Fruit fly (Drosophila melanogaster): ENCODE measurements around the gene CG15484.

CG15484 gene

DNA sequence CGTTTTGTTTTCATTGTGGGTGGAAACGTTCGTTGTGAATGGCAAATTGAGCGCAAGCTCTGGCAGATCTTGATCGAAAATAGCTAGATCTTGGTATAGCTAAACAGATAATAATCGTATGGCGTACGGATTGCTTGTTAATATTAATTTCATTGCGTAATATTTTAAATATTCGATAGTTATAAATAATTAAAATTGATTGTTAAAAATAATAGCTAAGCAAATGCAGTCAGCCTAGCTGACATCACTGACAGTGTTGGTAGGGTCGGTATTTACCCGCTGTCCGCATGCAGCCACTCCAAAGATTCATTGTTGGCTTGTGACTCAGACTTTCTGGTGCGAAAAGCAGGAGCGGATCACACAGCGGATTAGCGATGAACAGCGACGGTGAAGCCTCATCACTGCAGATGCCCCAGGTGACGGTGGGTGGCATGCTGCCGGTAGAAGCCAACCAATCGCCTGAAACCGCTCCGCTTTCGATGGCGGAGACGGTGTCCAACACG, 3.0 kb downstream of the CG15484 start, which contains the start of the genes CG5776 and spict (continued):
- TF ChIP-seq Hey (tag; optimal IDR thresholded peaks at IDR 0.05) (no peak), HLH54F (GFP tag; optimal IDR thresholded peaks at IDR 0.05) (peak; percentile 67), CoRest (tag; optimal IDR thresholded peaks at IDR 0.05) (peak; percentile 87), Kr (GFP tag; optimal IDR thresholded peaks at IDR 0.05) (no peak), Hr3 (GFP tag; optimal IDR thresholded peaks at IDR 0.05) (peak; percentile 75), zen (tag; optimal IDR thresholded peaks at IDR 0.05) (peak; percentile 65), GATAe (GFP tag; conservative IDR thresholded peaks at IDR 0.05) (peak; percentile 54; the same call in 1 of the 2 replicates), CG9609 (GFP tag; optimal IDR thresholded peaks at IDR 0.05) (peak; percentile 27), CG9727 (GFP tag; optimal IDR thresholded peaks at IDR 0.05) (peak; percentile 72), CG7556 (GFP tag; optimal IDR thresholded peaks at IDR 0.05) (peak; percentile 74), aop (GFP tag; IDR thresholded peaks at IDR 0.05) (0 out of 2 replicates have a peak, but pooled peaks have one; percentile 12), cad (GFP tag; optimal IDR thresholded peaks at IDR 0.05) (no peak), MTF-1 (GFP tag; optimal IDR thresholded peaks at IDR 0.05; ENCODE audit: borderline replicate concordance) (no peak), Adf1 (GFP tag; IDR thresholded peaks at IDR 0.05) (peak; percentile 65), H15 (GFP tag; IDR thresholded peaks at IDR 0.05) (peak; percentile 57; the same call in 1 of the 3 replicates), chif (GFP tag; optimal IDR thresholded peaks at IDR 0.05) (peak in 1 of 2 experiments; percentile 10), CG15269 (tag; optimal IDR thresholded peaks at IDR 0.05) (peak; percentile 75), Fer1 (GFP tag; optimal IDR thresholded peaks at IDR 0.05) (peak; percentile 70), Vsx1 (GFP tag; optimal IDR thresholded peaks at IDR 0.05) (no peak), inv (GFP tag; IDR thresholded peaks at IDR 0.05; ENCODE audit: partially characterized antibody) (peak; percentile 39; the same call in 1 of the 2 replicates), Fer3 (tag; optimal IDR thresholded peaks at IDR 0.05) (peak; percentile 65), lmd (GFP tag; IDR thresholded peaks at IDR 0.05) (peak; percentile 83), Elba2 (GFP tag; optimal IDR thresholded peaks at IDR 0.05) (no peak), CG9932 (GFP tag; IDR thresholded peaks at IDR 0.05) (peak; percentile 94), salm (tag; optimal IDR thresholded peaks at IDR 0.05) (peak; percentile 38), CG2678 (tag; optimal IDR thresholded peaks at IDR 0.05) (peak; percentile 73), ac (GFP tag; optimal IDR thresholded peaks at IDR 0.05) (no peak), NC2α (GFP tag; optimal IDR thresholded peaks at IDR 0.05) (no peak), Drgx (GFP tag; IDR thresholded peaks at IDR 0.05) (peak; percentile 68), CG12236 (GFP tag; optimal IDR thresholded peaks at IDR 0.05) (no peak), emc (GFP tag; optimal IDR thresholded peaks at IDR 0.05) (no peak), HmgZ (tag; optimal IDR thresholded peaks at IDR 0.05) (peak; percentile 93), gfzf (GFP tag; optimal IDR thresholded peaks at IDR 0.05) (peak; percentile 53), scrt (GFP tag; optimal IDR thresholded peaks at IDR 0.05) (peak; percentile 68), Tbp (GFP tag; optimal IDR thresholded peaks at IDR 0.05) (no peak), esg (GFP tag; conservative IDR thresholded peaks at IDR 0.05) (peak; percentile 84), cas (GFP tag; IDR thresholded peaks at IDR 0.05) (no peak), CG2889 (GFP tag; IDR thresholded peaks at IDR 0.05) (peak; percentile 70; the same call in 2 of the 3 replicates), CG1233 (GFP tag; optimal IDR thresholded peaks at IDR 0.05) (peak; percentile 58), twi (tag; optimal IDR thresholded peaks at IDR 0.05) (peak; percentile 69), CG12071 (GFP tag; optimal IDR thresholded peaks at IDR 0.05) (no peak), tup (GFP tag; optimal IDR thresholded peaks at IDR 0.05) (no peak), CG10462 (GFP tag; optimal IDR thresholded peaks at IDR 0.05) (no peak), CG13775 (GFP tag; optimal IDR thresholded peaks at IDR 0.05) (peak; percentile 89), sens-2 (GFP tag; IDR thresholded peaks at IDR 0.05) (0 out of 2 replicates have a peak, but pooled peaks have one; percentile 31), slp2 (GFP tag; optimal IDR thresholded peaks at IDR 0.05) (peak; percentile 18), CG12155 (GFP tag; optimal IDR thresholded peaks at IDR 0.05) (peak; percentile 22), Usf (GFP tag; optimal IDR thresholded peaks at IDR 0.05) (peak; percentile 67), cato (GFP tag; optimal IDR thresholded peaks at IDR 0.05; ENCODE audit: borderline replicate concordance) (peak; percentile 4), YL-1 (GFP tag; optimal IDR thresholded peaks at IDR 0.05) (peak; percentile 60)

Measured in whole organism, embryonic.